Worm (Caenorhabditis elegans): Measurements from ENCODE around the gene asp-15.
"Not testable (repeated sequence)": the region's sequence is repeated elsewhere in the genome, so short reads cannot be mapped to it uniquely, and the experiment has no call there.

Gene asp-15

DNA sequence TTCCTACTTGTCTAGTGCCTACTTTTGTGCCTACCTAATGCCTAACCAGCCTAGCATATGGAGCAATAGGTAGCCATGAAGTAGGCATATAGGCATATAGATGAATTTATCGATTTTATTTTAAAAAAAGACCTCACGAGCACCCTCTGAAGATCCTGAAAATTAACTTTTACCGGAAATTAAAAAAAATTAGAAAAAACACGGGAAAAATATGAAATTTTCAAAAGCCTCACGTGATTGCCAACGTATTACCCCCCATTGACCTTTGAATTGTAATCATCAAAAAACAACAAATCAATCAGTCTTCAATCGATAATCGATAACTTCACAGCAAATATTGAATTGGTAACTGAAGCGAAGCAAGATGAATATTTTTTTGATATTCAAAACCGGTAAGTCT, 30.4 kb downstream of the asp-15 start, which contains the start of gene Y39B6A.30:
Gene Y39B6A.30, plus strand, starts transcription at position 301 of the 400 bp plus-strand sequence.
- TF ChIP-seq zag-1, ztf-4, nhr-23 (tag; optimal IDR thresholded peaks at IDR 0.05): not testable (repeated sequence)

DNA sequence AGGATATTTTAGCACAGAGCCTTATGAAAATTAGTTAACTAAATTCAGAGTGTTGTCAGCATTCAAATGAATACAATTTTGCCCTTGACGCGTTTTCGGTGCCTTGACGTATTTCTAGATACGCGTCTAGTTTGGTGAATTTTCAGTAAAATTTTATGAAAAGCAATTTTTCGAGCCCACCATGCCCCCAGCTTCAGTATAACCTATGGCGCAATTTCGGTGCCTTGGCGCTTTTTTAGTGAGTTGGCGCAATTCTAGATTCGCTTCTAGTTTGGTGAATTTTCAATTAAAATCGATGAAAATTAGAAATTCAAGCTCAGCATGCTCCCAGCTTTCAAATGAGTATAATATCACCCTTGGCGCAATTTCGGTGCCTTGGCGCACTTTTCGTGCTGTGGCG, 31.4 kb downstream of the asp-15 start:
- no peak for TF ChIP-seq nhr-12 (tag; optimal IDR thresholded peaks at IDR 0.05)
- TF ChIP-seq unc-39 (tag; optimal IDR thresholded peaks at IDR 0.05) = no peak
- no peak for TF ChIP-seq nhr-129 (tag; optimal IDR thresholded peaks at IDR 0.05)
- TF ChIP-seq snpc-4 (tag; optimal IDR thresholded peaks at IDR 0.05) = no peak
- no peak for TF ChIP-seq mdl-1 (tag; optimal IDR thresholded peaks at IDR 0.05)

DNA sequence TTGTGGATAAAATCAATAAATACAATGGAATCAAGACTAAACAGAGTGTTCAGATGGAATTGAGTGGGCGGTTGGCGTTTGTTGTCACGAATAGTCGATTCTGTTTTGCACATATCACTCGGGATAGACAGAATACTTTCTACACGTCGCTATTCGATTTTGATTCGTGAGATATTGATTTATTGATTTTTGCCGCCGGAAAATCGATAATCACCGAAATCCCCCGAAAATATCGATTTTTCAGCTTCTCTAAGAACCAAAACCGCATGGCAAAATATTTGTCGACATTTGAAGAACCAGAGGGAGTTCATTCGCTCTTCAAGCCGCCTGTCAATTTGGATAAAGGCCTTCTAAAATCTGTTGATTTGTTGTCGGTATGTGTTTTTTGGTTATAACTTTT, 34.2 kb downstream of the asp-15 start:
- TF ChIP-seq elt-3 (tag; optimal IDR thresholded peaks at IDR 0.05) = no peak

DNA sequence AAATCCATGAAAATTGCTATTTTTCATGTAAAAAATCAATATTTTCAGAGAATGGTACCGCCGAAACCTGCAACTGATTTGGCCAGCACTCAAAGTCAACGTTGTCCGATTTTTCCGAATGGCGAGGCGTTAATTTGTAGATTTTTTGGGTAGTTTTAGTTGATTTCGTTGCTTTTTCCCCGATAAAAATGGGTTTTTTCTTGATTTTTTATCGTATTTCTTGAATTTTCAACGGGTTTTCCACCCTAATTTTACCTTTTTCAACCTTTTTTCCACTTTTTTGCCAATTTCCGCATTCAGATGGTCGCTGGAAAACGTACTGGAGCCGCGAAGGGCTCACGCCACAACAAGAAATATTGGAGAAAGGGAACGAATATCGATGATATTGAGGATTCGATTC, 43.0 kb downstream of the asp-15 start, which contains the start of gene Y39B6A.33:
Gene Y39B6A.33, plus strand, starts transcription at position 301 of the 400 bp plus-strand sequence.
- TF ChIP-seq snpc-4 (tag; optimal IDR thresholded peaks at IDR 0.05) (no peak), nhr-6 (tag; optimal IDR thresholded peaks at IDR 0.05) (no peak)

DNA sequence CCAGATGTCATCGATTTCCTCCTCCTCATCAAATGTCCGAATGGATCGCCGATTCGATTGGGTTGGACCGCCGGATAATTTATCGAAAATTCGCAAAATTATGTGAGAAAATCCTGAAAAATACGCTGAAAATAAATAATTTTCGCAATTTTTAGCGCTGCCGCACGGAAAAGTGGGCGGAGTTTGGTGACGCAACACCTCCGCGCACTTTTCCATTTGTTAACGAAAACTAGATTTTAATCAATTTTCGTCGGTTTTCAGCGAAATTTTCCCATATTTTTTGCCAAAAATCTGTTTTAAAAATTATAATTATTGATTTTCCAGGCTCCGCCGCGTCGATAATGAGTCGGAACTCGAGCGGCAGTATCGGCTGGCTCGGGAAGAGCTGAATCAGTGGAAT, 43.6 kb downstream of the asp-15 start, which contains the start of gene Y39B6A.34:
Gene Y39B6A.34, plus strand, starts transcription at position 3 of the 400 bp plus-strand sequence.
- TF ChIP-seq lin-11 (tag; optimal IDR thresholded peaks at IDR 0.05) = no peak
- no peak for TF ChIP-seq nhr-21 (tag; optimal IDR thresholded peaks at IDR 0.05)
- TF ChIP-seq F13H6.1 (tag; optimal IDR thresholded peaks at IDR 0.05) = peak; percentile 13
- TF ChIP-seq R02D3.7 (tag; optimal IDR thresholded peaks at IDR 0.05) = no peak
- no peak for TF ChIP-seq elt-1 (tag; optimal IDR thresholded peaks at IDR 0.05)
- TF ChIP-seq sem-4 (tag; optimal IDR thresholded peaks at IDR 0.05) = no peak
- no peak for TF ChIP-seq elt-3 (tag; optimal IDR thresholded peaks at IDR 0.05)
- TF ChIP-seq aly-2 (tag; optimal IDR thresholded peaks at IDR 0.05) = no peak
- TF ChIP-seq peb-1 (tag; optimal IDR thresholded peaks at IDR 0.05) = no peak
- no peak for TF ChIP-seq fos-1 (tag; optimal IDR thresholded peaks at IDR 0.05)
- peak; percentile 23 for TF ChIP-seq C34F6.9 (tag; optimal IDR thresholded peaks at IDR 0.05)
- TF ChIP-seq ceh-82 (tag; optimal IDR thresholded peaks at IDR 0.05) = no peak
- TF ChIP-seq ztf-4 (tag; optimal IDR thresholded peaks at IDR 0.05) = no peak
- no peak for TF ChIP-seq blmp-1 (tag; optimal IDR thresholded peaks at IDR 0.05; ENCODE audit: insufficient read depth)
- TF ChIP-seq unc-55 (GFP tag; optimal IDR thresholded peaks at IDR 0.05) = peak; percentile 41
- no peak for TF ChIP-seq ztf-1 (GFP tag; conservative IDR thresholded peaks at IDR 0.05)
- TF ChIP-seq Y55F3AM.14 (GFP tag; optimal IDR thresholded peaks at IDR 0.05) = no peak
- no peak for TF ChIP-seq ZK546.5 (tag; optimal IDR thresholded peaks at IDR 0.05)
- TF ChIP-seq nhr-129 (tag; optimal IDR thresholded peaks at IDR 0.05) = no peak
- TF ChIP-seq lsy-2 (tag; optimal IDR thresholded peaks at IDR 0.05) = peak in 1 of 2 experiments; percentile 24
- TF ChIP-seq lin-13 (GFP tag; optimal IDR thresholded peaks at IDR 0.05) = no peak
- no peak for TF ChIP-seq snpc-4 (tag; optimal IDR thresholded peaks at IDR 0.05)
- no peak for TF ChIP-seq ama-1 (optimal IDR thresholded peaks at IDR 0.05)
- TF ChIP-seq mdl-1 (tag; optimal IDR thresholded peaks at IDR 0.05) = no peak
- no peak for TF ChIP-seq skn-1 (tag; optimal IDR thresholded peaks at IDR 0.05)
- no peak for TF ChIP-seq gmeb-1 (tag; optimal IDR thresholded peaks at IDR 0.05)
- TF ChIP-seq sma-9 (GFP tag; optimal IDR thresholded peaks at IDR 0.05) = peak; percentile 25
- no peak for TF ChIP-seq sma-9 (tag; optimal IDR thresholded peaks at IDR 0.05)
- no peak for TF ChIP-seq nhr-77 (tag; optimal IDR thresholded peaks at IDR 0.05)
- TF ChIP-seq dmd-4 (tag; optimal IDR thresholded peaks at IDR 0.05) = no peak

DNA sequence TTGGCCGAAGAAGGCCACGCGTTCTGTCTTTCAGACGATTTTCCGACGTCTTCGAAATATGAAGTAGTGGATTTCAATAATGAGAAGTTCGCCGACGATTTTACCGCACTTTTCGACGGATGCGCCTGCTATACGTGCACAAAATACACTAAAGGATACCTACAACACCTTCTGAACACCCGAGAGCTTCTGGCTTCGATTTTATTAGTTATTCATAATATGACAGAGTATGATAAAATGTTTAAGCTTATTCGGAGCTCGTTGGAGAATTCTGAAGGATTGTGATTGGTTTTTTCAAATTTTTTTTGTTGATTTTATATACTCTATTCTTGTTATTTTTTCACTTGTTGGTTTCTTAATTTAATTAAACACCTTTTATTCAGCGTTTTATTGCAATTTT, 44.1 kb downstream of the asp-15 start:
- TF ChIP-seq elt-1 (tag; optimal IDR thresholded peaks at IDR 0.05) (no peak), nhr-10 (tag; optimal IDR thresholded peaks at IDR 0.05) (no peak), lsy-2 (tag; optimal IDR thresholded peaks at IDR 0.05) (no peak), lin-13 (GFP tag; optimal IDR thresholded peaks at IDR 0.05) (no peak)
